Worm (Caenorhabditis elegans): Measurements from ENCODE around the gene pyk-2.

- TF ChIP-seq ztf-4 (tag; optimal IDR thresholded peaks at IDR 0.05) (no peak), unc-62 (GFP tag; optimal IDR thresholded peaks at IDR 0.05) (no peak), snpc-4 (tag; optimal IDR thresholded peaks at IDR 0.05) (no peak), zag-1 (tag; optimal IDR thresholded peaks at IDR 0.05) (no peak), lin-39 (tag; optimal IDR thresholded peaks at IDR 0.05) (no peak), lin-13 (GFP tag; optimal IDR thresholded peaks at IDR 0.05) (no peak), dmd-4 (tag; optimal IDR thresholded peaks at IDR 0.05) (no peak)
Observed at ce11 chrIV:10900083-10900482, 9.6 kb upstream of the pyk-2 start, which contains the start of gene srlf-30.

All from whole organism, L2 larva.